Fruit fly (Drosophila melanogaster): Measurements from ENCODE around the gene CG4020.

CG4020 gene

DNA sequence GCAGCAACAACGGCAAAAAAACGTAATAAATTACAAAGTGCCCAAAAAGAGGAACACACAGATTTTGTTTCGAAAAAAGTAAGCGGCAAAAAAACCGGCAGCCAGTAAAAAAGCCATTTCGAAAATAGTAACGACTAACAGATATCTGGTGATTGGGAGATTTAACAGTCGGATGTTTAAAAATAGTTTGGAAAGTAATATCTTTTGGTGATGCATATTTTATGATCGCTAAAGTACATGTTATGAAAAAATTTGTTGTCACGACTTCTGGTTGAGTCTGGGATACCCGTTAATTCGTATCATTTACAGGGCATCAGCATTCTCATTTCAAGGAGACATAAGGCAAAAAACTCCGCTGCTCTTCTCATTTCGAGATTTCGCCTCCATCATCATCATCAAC is 17.6 kb downstream of the CG4020 start:
- TF ChIP-seq toe (GFP tag; optimal IDR thresholded peaks at IDR 0.05) (no peak), tj (GFP tag; optimal IDR thresholded peaks at IDR 0.05) (no peak), CG7045 (GFP tag; optimal IDR thresholded peaks at IDR 0.05) (no peak), Mnt (GFP tag; optimal IDR thresholded peaks at IDR 0.05) (no peak), Hr96 (GFP tag; optimal IDR thresholded peaks at IDR 0.05) (no peak), Clk (GFP tag; optimal IDR thresholded peaks at IDR 0.05) (no peak), cic (GFP tag; optimal IDR thresholded peaks at IDR 0.05) (no peak), CG33017 (tag; optimal IDR thresholded peaks at IDR 0.05) (no peak), kay (GFP tag; ENCODE audit: borderline replicate concordance) (no peak), CG5204 (GFP tag; optimal IDR thresholded peaks at IDR 0.05) (no peak), CG14711 (tag; optimal IDR thresholded peaks at IDR 0.05) (no peak)

DNA sequence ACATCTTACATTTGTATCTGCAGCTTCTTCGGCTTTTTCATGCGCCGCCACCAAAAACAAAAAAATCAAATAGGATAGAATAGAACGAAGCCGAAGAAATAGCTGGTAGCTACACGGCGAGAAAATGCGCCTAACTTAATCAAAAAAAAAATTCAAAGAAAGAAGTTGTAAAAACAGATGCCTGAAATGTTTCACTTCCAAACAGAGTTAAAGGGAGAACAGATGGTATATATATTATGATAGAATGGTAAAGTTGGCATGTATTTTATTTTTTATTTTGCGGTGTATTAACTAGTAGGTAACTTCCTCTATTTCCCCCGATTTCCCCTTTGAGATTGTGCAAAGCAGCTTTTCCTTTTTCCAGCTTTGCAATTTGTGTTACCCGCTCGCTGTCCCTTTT is 18.8 kb downstream of the CG4020 start:
- TF ChIP-seq Hr96 (GFP tag; optimal IDR thresholded peaks at IDR 0.05) (no peak), Crg-1 (GFP tag; optimal IDR thresholded peaks at IDR 0.05) (no peak), CG11617 (GFP tag; optimal IDR thresholded peaks at IDR 0.05) (no peak), CG12768 (GFP tag; optimal IDR thresholded peaks at IDR 0.05) (no peak), toe (GFP tag; optimal IDR thresholded peaks at IDR 0.05) (no peak), Mnt (GFP tag; optimal IDR thresholded peaks at IDR 0.05) (no peak), Clk (GFP tag; optimal IDR thresholded peaks at IDR 0.05) (no peak), kay (GFP tag; ENCODE audit: borderline replicate concordance) (no peak), CG14711 (tag; optimal IDR thresholded peaks at IDR 0.05) (no peak), ovo (GFP tag; optimal IDR thresholded peaks at IDR 0.05) (no peak), CG33017 (tag; optimal IDR thresholded peaks at IDR 0.05) (no peak), CG7045 (GFP tag; optimal IDR thresholded peaks at IDR 0.05) (no peak), CG1620 (GFP tag; optimal IDR thresholded peaks at IDR 0.05) (no peak), CG7101 (tag; optimal IDR thresholded peaks at IDR 0.05) (no peak), CG5204 (GFP tag; optimal IDR thresholded peaks at IDR 0.05) (no peak), cic (GFP tag; optimal IDR thresholded peaks at IDR 0.05) (no peak)

DNA sequence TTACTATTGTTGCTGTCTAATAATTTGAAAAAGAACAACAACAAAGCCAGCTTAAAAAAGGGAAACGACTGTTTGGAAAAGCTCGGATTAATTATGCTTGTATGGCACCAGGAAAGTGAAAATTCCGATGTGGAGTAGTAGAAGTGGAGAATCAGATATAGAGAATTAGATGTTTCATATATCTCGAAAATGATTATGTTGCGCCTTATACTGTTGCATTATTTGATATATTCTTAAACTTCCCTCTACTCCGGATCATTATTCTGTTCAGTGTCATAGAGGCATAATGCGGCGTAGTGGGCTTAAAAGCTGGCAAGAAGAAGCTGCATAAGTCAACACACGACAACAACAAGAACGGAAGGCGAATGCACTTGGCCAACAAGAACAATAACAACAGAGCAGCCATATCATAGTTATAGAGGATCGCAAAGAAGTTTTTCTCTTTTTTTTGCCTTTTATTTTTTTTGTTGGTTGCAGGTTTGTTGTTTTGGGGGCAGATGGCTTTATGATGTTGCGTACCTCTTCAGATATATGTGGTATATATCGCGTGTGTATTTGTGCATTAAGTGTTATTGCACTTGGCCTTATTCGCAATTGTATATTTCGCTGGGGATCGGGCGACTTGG is 20.4 kb downstream of the CG4020 start:
- TF ChIP-seq CG1620 (GFP tag; optimal IDR thresholded peaks at IDR 0.05) (no peak), kay (GFP tag; ENCODE audit: borderline replicate concordance) (no peak), ovo (GFP tag; optimal IDR thresholded peaks at IDR 0.05) (no peak), CG5204 (GFP tag; optimal IDR thresholded peaks at IDR 0.05) (no peak), bab1 (GFP tag; optimal IDR thresholded peaks at IDR 0.05) (peak; percentile 78), CG7045 (GFP tag; optimal IDR thresholded peaks at IDR 0.05) (no peak), CG14711 (tag; optimal IDR thresholded peaks at IDR 0.05) (peak; percentile 59), cnc (optimal IDR thresholded peaks at IDR 0.05) (no peak), CG12768 (GFP tag; optimal IDR thresholded peaks at IDR 0.05) (no peak), toe (GFP tag; optimal IDR thresholded peaks at IDR 0.05) (no peak), cic (GFP tag; optimal IDR thresholded peaks at IDR 0.05) (no peak), tj (GFP tag; optimal IDR thresholded peaks at IDR 0.05) (no peak), CG7101 (tag; optimal IDR thresholded peaks at IDR 0.05) (no peak), Mnt (GFP tag; optimal IDR thresholded peaks at IDR 0.05) (no peak), Crg-1 (GFP tag; optimal IDR thresholded peaks at IDR 0.05) (no peak), CG33017 (tag; optimal IDR thresholded peaks at IDR 0.05) (no peak)

DNA sequence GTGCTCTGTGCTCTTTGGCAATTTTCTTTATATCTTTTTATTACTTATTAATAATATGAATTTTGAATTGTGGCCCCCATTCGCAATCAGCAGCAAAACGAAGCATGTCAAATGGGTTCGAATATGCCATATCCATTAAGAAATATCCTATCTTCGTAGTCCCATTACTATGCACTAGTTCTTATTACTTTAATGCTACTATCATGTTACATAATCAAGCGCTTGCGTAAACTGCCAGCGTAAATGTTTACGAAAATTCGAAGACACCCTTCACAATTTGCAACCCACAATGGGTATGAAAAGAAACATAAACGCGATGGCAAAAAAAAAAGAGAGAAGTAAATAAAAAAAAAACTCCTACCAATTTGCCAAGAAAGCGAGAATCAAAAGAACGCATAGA is 21.2 kb downstream of the CG4020 start:
- no peak for TF ChIP-seq pad (GFP tag; optimal IDR thresholded peaks at IDR 0.05)
- TF ChIP-seq CG1620 (GFP tag; optimal IDR thresholded peaks at IDR 0.05) = no peak
- no peak for TF ChIP-seq cic (GFP tag; optimal IDR thresholded peaks at IDR 0.05)
- TF ChIP-seq Crg-1 (GFP tag; optimal IDR thresholded peaks at IDR 0.05) = no peak
- TF ChIP-seq ovo (GFP tag; optimal IDR thresholded peaks at IDR 0.05) = no peak
- TF ChIP-seq cnc (optimal IDR thresholded peaks at IDR 0.05) = no peak
- peak; percentile 73 for TF ChIP-seq bab1 (GFP tag; optimal IDR thresholded peaks at IDR 0.05)
- TF ChIP-seq toe (GFP tag; optimal IDR thresholded peaks at IDR 0.05) = no peak
- no peak for TF ChIP-seq kay (GFP tag; ENCODE audit: borderline replicate concordance)
- TF ChIP-seq tj (GFP tag; optimal IDR thresholded peaks at IDR 0.05) = peak; percentile 1
- no peak for TF ChIP-seq CG11617 (GFP tag; optimal IDR thresholded peaks at IDR 0.05)
- TF ChIP-seq CG33017 (tag; optimal IDR thresholded peaks at IDR 0.05) = no peak
- peak; percentile 4 for TF ChIP-seq CG14711 (tag; optimal IDR thresholded peaks at IDR 0.05)
- TF ChIP-seq Mnt (GFP tag; optimal IDR thresholded peaks at IDR 0.05) = no peak

DNA sequence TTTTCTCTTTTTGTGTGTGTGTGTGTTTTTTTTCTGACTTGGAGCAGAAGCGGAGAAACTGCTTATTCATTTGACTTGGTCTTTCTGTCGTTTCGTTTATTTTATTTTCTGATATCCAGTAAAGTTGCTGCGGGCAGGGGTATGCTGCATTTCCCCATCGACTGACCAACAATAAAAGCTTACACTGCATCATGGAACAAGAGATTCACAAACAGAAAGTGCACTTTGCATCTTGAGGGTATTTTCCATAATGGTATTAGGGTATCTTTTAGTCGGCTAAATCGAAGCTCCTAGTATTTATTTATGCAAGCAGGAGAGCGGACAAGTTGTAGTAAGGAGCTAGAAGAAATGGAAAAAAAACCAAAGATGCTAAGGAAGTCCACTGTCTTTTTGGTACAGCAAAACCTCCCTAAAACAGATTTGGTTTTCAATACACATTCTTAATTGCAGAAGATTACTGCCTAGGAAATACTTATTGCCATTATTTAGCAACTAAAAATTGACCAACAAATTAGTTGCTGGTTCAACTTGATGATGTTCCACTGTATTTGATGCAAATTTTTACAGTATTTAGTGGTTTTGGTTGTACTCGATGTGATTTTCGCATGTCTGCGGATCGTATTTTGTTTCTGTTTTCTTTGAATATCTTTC is 26.9 kb downstream of the CG4020 start:
- TF ChIP-seq Mnt (GFP tag; optimal IDR thresholded peaks at IDR 0.05) (no peak), Crg-1 (GFP tag; optimal IDR thresholded peaks at IDR 0.05) (peak; percentile 21), CG5204 (GFP tag; optimal IDR thresholded peaks at IDR 0.05) (no peak), Hr96 (GFP tag; optimal IDR thresholded peaks at IDR 0.05) (peak; percentile 27), CG7045 (GFP tag; optimal IDR thresholded peaks at IDR 0.05) (no peak), CG14711 (tag; optimal IDR thresholded peaks at IDR 0.05) (peak; percentile 69), CG11617 (GFP tag; optimal IDR thresholded peaks at IDR 0.05) (no peak), toe (GFP tag; optimal IDR thresholded peaks at IDR 0.05) (no peak), cnc (optimal IDR thresholded peaks at IDR 0.05) (no peak), cic (GFP tag; optimal IDR thresholded peaks at IDR 0.05) (no peak), CG1620 (GFP tag; optimal IDR thresholded peaks at IDR 0.05) (peak; percentile 79), CG7101 (tag; optimal IDR thresholded peaks at IDR 0.05) (peak; percentile 70), pad (GFP tag; optimal IDR thresholded peaks at IDR 0.05) (peak; percentile 63), CG33017 (tag; optimal IDR thresholded peaks at IDR 0.05) (no peak), kay (GFP tag; ENCODE audit: borderline replicate concordance) (no peak), bab1 (GFP tag; optimal IDR thresholded peaks at IDR 0.05) (peak; percentile 96), CG12768 (GFP tag; optimal IDR thresholded peaks at IDR 0.05) (no peak), Clk (GFP tag; optimal IDR thresholded peaks at IDR 0.05) (no peak), tj (GFP tag; optimal IDR thresholded peaks at IDR 0.05) (peak; percentile 69), ovo (GFP tag; optimal IDR thresholded peaks at IDR 0.05) (peak; percentile 13)

All from whole organism, adult.